Fruit fly (Drosophila melanogaster) whole organism, embryonic: ENCODE measurements around the gene BORCS5.
A peak's percentile ranks its signal among the peaks of the same experiment; 100 is the strongest.

Source experiments
- Atf3 ChIP-seq: fragments of 200-800 bp; sonication (Bioruptor generic); optimal IDR thresholded peaks from 3 replicates; lab custom pipeline; 2016; ENCODE audit warnings: missing biosample characterization, missing genetic modification characterization
- Blimp-1 ChIP-seq: fragments of 200-800 bp; sonication (Bioruptor generic); optimal IDR thresholded peaks from 3 replicates; lab custom pipeline; 2018; ENCODE audit warnings: missing biosample characterization, missing genetic modification characterization, mild to moderate bottlenecking, moderate library complexity, missing genetic modification reagents
- CG10366 ChIP-seq: fragments of 200-800 bp; sonication (Bioruptor generic); IDR thresholded peaks from 2 replicates; pipeline ENCODE4 v1.3.6; 2022; ENCODE audit warnings: missing biosample characterization, missing genetic modification characterization
- CG11398 ChIP-seq: fragments of 200-800 bp; sonication (Bioruptor generic); optimal IDR thresholded peaks from 2 replicates; lab custom pipeline; 2016; ENCODE audit warnings: missing biosample characterization, missing genetic modification characterization
- CG12104 ChIP-seq: fragments of 200-800 bp; sonication (Bioruptor generic); optimal IDR thresholded peaks from 3 replicates; lab custom pipeline; 2016; ENCODE audit warnings: missing biosample characterization, missing genetic modification characterization
- CG12769 ChIP-seq: fragments of 200-800 bp; sonication (Bioruptor generic); optimal IDR thresholded peaks from 2 replicates; lab custom pipeline; 2019; ENCODE audit warnings: missing biosample characterization, mild to moderate bottlenecking, missing genetic modification characterization, moderate library complexity
- CG12942 ChIP-seq: fragments of 200-800 bp; sonication (Bioruptor generic); optimal IDR thresholded peaks from 3 replicates; lab custom pipeline; 2016; ENCODE audit warnings: missing biosample characterization, missing genetic modification characterization
- CG14441 ChIP-seq: fragments of 200-800 bp; sonication (Bioruptor generic); IDR thresholded peaks from 2 replicates; pipeline ENCODE4 v1.3.6; 2022; ENCODE audit warnings: missing biosample characterization, missing genetic modification characterization
- CG15073 ChIP-seq: fragments of 200-800 bp; sonication (Bioruptor generic); optimal IDR thresholded peaks from 2 replicates; lab custom pipeline; 2016; ENCODE audit warnings: missing biosample characterization, missing genetic modification characterization
- CG1529 ChIP-seq: fragments of 200-800 bp; sonication (Bioruptor generic); optimal IDR thresholded peaks from 3 replicates; lab custom pipeline; 2018; ENCODE audit warnings: missing biosample characterization, missing genetic modification characterization
- CG1602 ChIP-seq: fragments of 200-800 bp; sonication (Bioruptor generic); optimal IDR thresholded peaks from 3 replicates; lab custom pipeline; 2016; ENCODE audit warnings: missing biosample characterization, missing genetic modification characterization
- CG1647 ChIP-seq: fragments of 200-800 bp; sonication (Bioruptor generic); optimal IDR thresholded peaks from 3 replicates; lab custom pipeline; 2016; ENCODE audit warnings: missing biosample characterization, missing genetic modification characterization
- CG17186 ChIP-seq: fragments of 200-800 bp; sonication (Bioruptor generic); optimal IDR thresholded peaks from 3 replicates; lab custom pipeline; 2017; ENCODE audit warnings: missing biosample characterization, missing genetic modification reagents, missing genetic modification characterization
- CG1832 ChIP-seq: fragments of 200-800 bp; sonication (Bioruptor generic); optimal IDR thresholded peaks from 2 replicates; lab custom pipeline; 2017; ENCODE audit warnings: missing biosample characterization, mild to moderate bottlenecking, missing genetic modification characterization, inconsistent platforms
- CG2116 ChIP-seq: fragments of 200-800 bp; sonication (Bioruptor generic); optimal IDR thresholded peaks from 3 replicates; lab custom pipeline; 2018; ENCODE audit warnings: missing biosample characterization, mild to moderate bottlenecking, missing genetic modification characterization
- CG2129 ChIP-seq: fragments of 200-800 bp; sonication (Bioruptor generic); IDR thresholded peaks from 2 replicates; pipeline ENCODE4 v1.3.6; 2022; ENCODE audit warnings: missing biosample characterization, missing genetic modification characterization; ENCODE audit not compliant: partially characterized antibody
- CG3726 ChIP-seq: fragments of 200-800 bp; sonication (Bioruptor generic); IDR thresholded peaks from 3 replicates; pipeline ENCODE4, ENCODE4 v1.3.6; 2022; ENCODE audit warnings: missing biosample characterization, missing genetic modification characterization
- CG3995 ChIP-seq: fragments of 200-800 bp; sonication (Bioruptor generic); optimal IDR thresholded peaks from 3 replicates; lab custom pipeline; 2016; ENCODE audit warnings: missing biosample characterization, missing genetic modification characterization
- CG4282 ChIP-seq: fragments of 200-800 bp; sonication (Bioruptor generic); optimal IDR thresholded peaks from 2 replicates; lab custom pipeline; 2016; ENCODE audit warnings: missing biosample characterization, missing genetic modification characterization
- CG43689 ChIP-seq: fragments of 200-800 bp; sonication (Bioruptor generic); IDR thresholded peaks from 2 replicates; pipeline ENCODE4 v1.3.6; 2022; ENCODE audit warnings: missing biosample characterization, missing genetic modification characterization
- CG5953 ChIP-seq: fragments of 200-800 bp; sonication (Bioruptor generic); IDR thresholded peaks from 2 replicates; pipeline ENCODE4 v1.3.6; 2022; ENCODE audit warnings: missing biosample characterization, missing genetic modification characterization
- CG6272 ChIP-seq: fragments of 200-800 bp; sonication (Bioruptor generic); IDR thresholded peaks from 2 replicates; pipeline ENCODE4 v1.3.6; 2022; ENCODE audit warnings: missing biosample characterization, missing genetic modification characterization
- CG7372 ChIP-seq: fragments of 200-800 bp; sonication (Bioruptor generic); IDR thresholded peaks from 2 replicates; pipeline ENCODE4 v1.3.6; 2022; ENCODE audit warnings: missing biosample characterization, missing genetic modification characterization
- CG9215 ChIP-seq: fragments of 200-800 bp; sonication (Bioruptor generic); IDR thresholded peaks from 2 replicates; pipeline ENCODE4 v1.3.6; 2022; ENCODE audit warnings: missing biosample characterization, missing genetic modification characterization
- Camta ChIP-seq: fragments of 200-800 bp; sonication (Bioruptor generic); optimal IDR thresholded peaks from 2 replicates; lab custom pipeline; 2016; ENCODE audit warnings: missing biosample characterization, missing genetic modification characterization
- Deaf1 ChIP-seq: fragments of 200-800 bp; optimal IDR thresholded peaks from 3 replicates; lab custom pipeline; 2019; ENCODE audit warnings: missing biosample characterization, mild to moderate bottlenecking, missing genetic modification characterization, moderate library complexity
- E2f1 ChIP-seq: fragments of 200-800 bp; sonication (Bioruptor generic); IDR thresholded peaks from 2 replicates; pipeline ENCODE4 v1.3.6; 2022; ENCODE audit warnings: missing biosample characterization, missing genetic modification characterization
- HmgD ChIP-seq: fragments of 200-800 bp; sonication (Bioruptor generic); optimal IDR thresholded peaks from 3 replicates; lab custom pipeline; 2016; ENCODE audit warnings: missing biosample characterization, missing genetic modification characterization
- Hr78 ChIP-seq, 2 experiments: fragments of 200-800 bp in 1 of 2; fragments of >200 bp in 1 of 2; sonication (Bioruptor generic) in 1 of 2; optimal IDR thresholded peaks; 2 replicates each; lab custom pipeline; 2017 to 2019; ENCODE audit warnings: missing biosample characterization in 2 of 2, missing genetic modification characterization in 2 of 2, mild to moderate bottlenecking in 1 of 2, moderate library complexity in 1 of 2
- Lim3 ChIP-seq: fragments of 200-800 bp; sonication (Bioruptor generic); IDR thresholded peaks from 2 replicates; pipeline ENCODE4 v1.3.6; 2022; ENCODE audit warnings: missing biosample characterization, missing genetic modification characterization
- Lpt ChIP-seq: fragments of >200 bp; optimal IDR thresholded peaks from 2 replicates; lab custom pipeline; 2018; ENCODE audit warnings: missing biosample characterization, missing genetic modification characterization
- Max ChIP-seq: fragments of 200-800 bp; sonication (Bioruptor generic); optimal IDR thresholded peaks from 2 replicates; lab custom pipeline; 2016; ENCODE audit warnings: missing biosample characterization, mild to moderate bottlenecking, missing genetic modification characterization
- NfI ChIP-seq: fragments of 200-800 bp; sonication (Bioruptor generic); optimal IDR thresholded peaks from 3 replicates; lab custom pipeline; 2018; ENCODE audit warnings: missing biosample characterization, mild to moderate bottlenecking, missing genetic modification characterization, moderate library complexity
- Scr ChIP-seq: fragments of 200-800 bp; sonication (Bioruptor generic); IDR thresholded peaks from 2 replicates; pipeline ENCODE4 v1.3.6; 2022; ENCODE audit warnings: missing biosample characterization, missing genetic modification characterization; ENCODE audit not compliant: partially characterized antibody
- Trl ChIP-seq, 3 experiments: fragments of >200 bp in 2 of 3; fragments of 200-800 bp in 1 of 3; sonication (Bioruptor generic) in 1 of 3; optimal IDR thresholded peaks; 2 replicates in 1 of 3; 3 replicates in 2 of 3; lab custom pipeline; 2016 to 2017; ENCODE audit warnings: missing biosample characterization in 1 of 3, missing genetic modification characterization in 1 of 3
- ara ChIP-seq: fragments of 200-800 bp; sonication (Bioruptor generic); IDR thresholded peaks from 2 replicates; pipeline ENCODE4 v1.3.6; 2022; ENCODE audit warnings: missing biosample characterization, missing genetic modification characterization
- ase ChIP-seq: fragments of 200-800 bp; sonication (Bioruptor generic); IDR thresholded peaks from 3 replicates; pipeline ENCODE4 v1.3.6; 2022; ENCODE audit warnings: missing biosample characterization, missing genetic modification characterization
- bcd ChIP-seq: fragments of 200-800 bp; sonication (Bioruptor generic); optimal IDR thresholded peaks from 2 replicates; lab custom pipeline; 2017; ENCODE audit warnings: missing biosample characterization, mild to moderate bottlenecking, missing genetic modification characterization
- bigmax ChIP-seq: fragments of 200-800 bp; sonication (Bioruptor generic); optimal IDR thresholded peaks from 2 replicates; lab custom pipeline; 2018; ENCODE audit warnings: missing biosample characterization, mild to moderate bottlenecking, missing genetic modification characterization
- br ChIP-seq: fragments of >200 bp; optimal IDR thresholded peaks from 2 replicates; lab custom pipeline; 2017
- emc ChIP-seq: fragments of 200-800 bp; sonication (Bioruptor generic); optimal IDR thresholded peaks from 2 replicates; lab custom pipeline; 2016; ENCODE audit warnings: missing biosample characterization, missing genetic modification characterization
- fd102C ChIP-seq: fragments of 200-800 bp; sonication (Bioruptor generic); optimal IDR thresholded peaks from 2 replicates; lab custom pipeline; 2018; ENCODE audit warnings: missing biosample characterization, mild to moderate bottlenecking, missing genetic modification characterization, moderate library complexity
- gro ChIP-seq: fragments of 200-800 bp; sonication (Bioruptor generic); optimal IDR thresholded peaks from 2 replicates; lab custom pipeline; 2016; ENCODE audit warnings: missing biosample characterization, missing genetic modification characterization
- kah ChIP-seq: fragments of 200-800 bp; sonication (Bioruptor generic); optimal IDR thresholded peaks from 2 replicates; lab custom pipeline; 2018; ENCODE audit warnings: missing biosample characterization, mild to moderate bottlenecking, missing genetic modification characterization
- lmd ChIP-seq: fragments of 200-800 bp; sonication (Bioruptor generic); IDR thresholded peaks from 2 replicates; pipeline ENCODE4 v1.3.6; 2022; ENCODE audit warnings: missing biosample characterization, missing genetic modification characterization
- mld ChIP-seq: fragments of 200-800 bp; sonication (Bioruptor generic); IDR thresholded peaks from 3 replicates; pipeline ENCODE4 v1.3.6; 2022; ENCODE audit warnings: missing biosample characterization, missing genetic modification characterization; ENCODE audit not compliant: partially characterized antibody
- pum ChIP-seq: fragments of 200-800 bp; sonication (Bioruptor generic); optimal IDR thresholded peaks from 2 replicates; lab custom pipeline; 2016; ENCODE audit warnings: missing biosample characterization, missing genetic modification characterization
- rib ChIP-seq: fragments of 200-800 bp; sonication (Bioruptor generic); IDR thresholded peaks from 2 replicates; pipeline ENCODE4 v1.3.6; 2022; ENCODE audit warnings: missing biosample characterization, missing genetic modification characterization
- seq ChIP-seq: fragments of 200-800 bp; sonication (Bioruptor generic); IDR thresholded peaks from 2 replicates; pipeline ENCODE4 v1.3.6; 2022; ENCODE audit warnings: missing biosample characterization, missing genetic modification characterization
- sima ChIP-seq: fragments of 200-800 bp; sonication (Bioruptor generic); optimal IDR thresholded peaks from 2 replicates; lab custom pipeline; 2016; ENCODE audit warnings: missing biosample characterization, missing genetic modification characterization
- sob ChIP-seq: fragments of 200-800 bp; sonication (Bioruptor generic); IDR thresholded peaks from 2 replicates; pipeline ENCODE4 v1.3.6; 2022; ENCODE audit warnings: missing biosample characterization, missing genetic modification characterization
- stwl ChIP-seq: fragments of 200-800 bp; sonication (Bioruptor generic); optimal IDR thresholded peaks from 3 replicates; lab custom pipeline; 2018; ENCODE audit warnings: missing biosample characterization, mild to moderate bottlenecking, missing genetic modification characterization, moderate library complexity

BORCS5 gene

dm6 chrX:11886976-11887375, 14.4 kb upstream of the BORCS5 start, which contains the start of the genes CG10353 and SelG (continued):
- TF ChIP-seq NfI (GFP tag; lab: Kevin White, UChicago), result peak; percentile 26
- no peak for TF ChIP-seq ara (GFP tag; lab: Robert Waterston, UW)
- TF ChIP-seq CG1529, result no peak
- TF ChIP-seq bigmax (GFP tag; lab: Kevin White, UChicago), result peak; percentile 34
- no peak for TF ChIP-seq CG15073 (GFP tag; lab: Kevin White, UChicago)
- TF ChIP-seq fd102C, result no peak
- no peak for TF ChIP-seq CG7372 (GFP tag; lab: Robert Waterston, UW)
- TF ChIP-seq ase (GFP tag; lab: Robert Waterston, UW), result no peak
- no peak for TF ChIP-seq CG43689
- TF ChIP-seq Hr78 (GFP tag; optimal IDR thresholded peaks at IDR 0.05; lab: Kevin White, UChicago), result no peak
- TF ChIP-seq gro, result peak; percentile 50
- TF ChIP-seq Atf3 (GFP tag; lab: Kevin White, UChicago), result no peak
- no peak for TF ChIP-seq sima (GFP tag; lab: Kevin White, UChicago)
- TF ChIP-seq Blimp-1, result no peak
- TF ChIP-seq CG3995 (GFP tag; lab: Kevin White, UChicago), result peak; percentile 76
- no peak for TF ChIP-seq CG6272 (GFP tag; lab: Robert Waterston, UW)
- TF ChIP-seq kah (GFP tag; lab: Kevin White, UChicago), result no peak
- peak; percentile 63 for TF ChIP-seq CG2116 (GFP tag; lab: Kevin White, UChicago)
- TF ChIP-seq sob, result peak; percentile 53
- no peak for TF ChIP-seq Lpt (GFP tag; lab: Kevin White, UChicago)
- peak; percentile 17 for TF ChIP-seq CG17186 (GFP tag; lab: Kevin White, UChicago)
- TF ChIP-seq CG1602 (GFP tag; lab: Kevin White, UChicago), result no peak
- no peak for TF ChIP-seq Lim3 (GFP tag; lab: Robert Waterston, UW)
- TF ChIP-seq CG4282, result no peak
- no peak for TF ChIP-seq CG14441 (GFP tag; lab: Robert Waterston, UW)
- 0 out of 2 replicates have a peak, but pooled peaks have one; percentile 14 for TF ChIP-seq CG9215
- TF ChIP-seq E2f1 (GFP tag; lab: Robert Waterston, UW), result no peak
- TF ChIP-seq Max (GFP tag; lab: Kevin White, UChicago), result peak; percentile 49
- peak; percentile 45; the same call in 1 of the 3 replicates for TF ChIP-seq mld (GFP tag; lab: Robert Waterston, UW)
- TF ChIP-seq CG1832 (GFP tag; lab: Kevin White, UChicago), result no peak
- peak; percentile 36 for TF ChIP-seq CG12942 (GFP tag; lab: Kevin White, UChicago)
- no peak for TF ChIP-seq seq (GFP tag; lab: Robert Waterston, UW)
- TF ChIP-seq HmgD, result peak; percentile 53
- no peak for TF ChIP-seq Trl (optimal IDR thresholded peaks at IDR 0.05; lab: Kevin White, UChicago)
- peak; percentile 45 for TF ChIP-seq Trl (GFP tag; optimal IDR thresholded peaks at IDR 0.05; lab: Kevin White, UChicago)
- peak; percentile 9 for TF ChIP-seq Deaf1 (tag; lab: Kevin White, UChicago)
- 0 out of 2 replicates have a peak, but pooled peaks have one; percentile 11 for TF ChIP-seq CG10366 (GFP tag; lab: Robert Waterston, UW)
- no peak for TF ChIP-seq rib (GFP tag; lab: Robert Waterston, UW)
- TF ChIP-seq br, result no peak
- TF ChIP-seq CG2129 (GFP tag; lab: Robert Waterston, UW), result peak; percentile 52
- TF ChIP-seq Camta, result peak; percentile 41
- TF ChIP-seq Scr (GFP tag; lab: Robert Waterston, UW), result peak; percentile 80
- no peak for TF ChIP-seq lmd (GFP tag; lab: Robert Waterston, UW)
- peak; percentile 54 for TF ChIP-seq CG12769 (tag; lab: Kevin White, UChicago)
- TF ChIP-seq CG5953 (GFP tag; lab: Robert Waterston, UW), result no peak
- peak; percentile 99 for TF ChIP-seq stwl (tag; lab: Kevin White, UChicago)
- TF ChIP-seq pum (GFP tag; lab: Kevin White, UChicago), result peak; percentile 21
- no peak for TF ChIP-seq CG12104 (GFP tag; lab: Kevin White, UChicago)
- no peak for TF ChIP-seq emc (GFP tag; lab: Kevin White, UChicago)
- peak; percentile 26 for TF ChIP-seq bcd (GFP tag; lab: Kevin White, UChicago)
- peak; percentile 5 for TF ChIP-seq CG11398 (GFP tag; lab: Kevin White, UChicago)
- no peak for TF ChIP-seq CG3726
- TF ChIP-seq CG1647 (GFP tag; lab: Kevin White, UChicago), result peak; percentile 38
